Fruit fly (Drosophila melanogaster): ENCODE data around the gene CG32655.

The CG32655 gene

DNA sequence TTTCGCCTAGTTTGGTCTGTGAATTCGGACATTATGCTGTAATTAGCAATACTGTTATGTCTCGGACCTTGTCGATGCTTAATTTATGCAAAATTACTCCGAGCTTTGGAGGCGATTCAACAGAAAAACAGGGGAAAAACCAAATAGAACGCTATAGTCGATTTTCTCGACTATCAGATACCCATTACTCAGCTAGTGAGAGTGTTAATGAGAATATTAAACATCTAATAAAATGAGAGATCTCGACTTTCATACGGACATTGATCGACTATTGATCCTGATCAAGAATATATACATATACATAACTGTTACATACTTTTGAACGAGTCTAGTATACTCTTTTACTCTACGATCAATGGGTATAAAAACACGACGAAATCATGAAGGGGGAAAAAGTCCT lies 13.2 kb upstream of the CG32655 start (continued):
- TF ChIP-seq CG2116 (GFP tag; optimal IDR thresholded peaks at IDR 0.05) (no peak), CG6654 (GFP tag; optimal IDR thresholded peaks at IDR 0.05) (no peak), Hmr (GFP tag; optimal IDR thresholded peaks at IDR 0.05) (peak; percentile 14), CG15479 (GFP tag; optimal IDR thresholded peaks at IDR 0.05) (no peak), CG2199 (GFP tag; IDR thresholded peaks at IDR 0.05) (no peak), CG4328 (GFP tag; optimal IDR thresholded peaks at IDR 0.05) (no peak), Hsf (GFP tag; optimal IDR thresholded peaks at IDR 0.05) (peak; percentile 37), CG11398 (GFP tag; optimal IDR thresholded peaks at IDR 0.05) (no peak), rib (GFP tag; IDR thresholded peaks at IDR 0.05) (no peak), z (GFP tag; IDR thresholded peaks at IDR 0.05) (no peak), psq (GFP tag; optimal IDR thresholded peaks at IDR 0.05) (no peak), CG15696 (tag; optimal IDR thresholded peaks at IDR 0.05) (peak; percentile 40), PHDP (tag; optimal IDR thresholded peaks at IDR 0.05) (peak; percentile 13), CG31388 (GFP tag; optimal IDR thresholded peaks at IDR 0.05) (no peak), Dip3 (GFP tag; optimal IDR thresholded peaks at IDR 0.05) (no peak), lilli (GFP tag; optimal IDR thresholded peaks at IDR 0.05) (peak; percentile 18), stc (GFP tag; IDR thresholded peaks at IDR 0.05) (no peak), tll (GFP tag; optimal IDR thresholded peaks at IDR 0.05) (no peak), gro (GFP tag; optimal IDR thresholded peaks at IDR 0.05) (no peak), lola (GFP tag; optimal IDR thresholded peaks at IDR 0.05) (peak in 1 of 3 experiments; percentile 55), dati (GFP tag; IDR thresholded peaks at IDR 0.05) (no peak), CG10209 (GFP tag; optimal IDR thresholded peaks at IDR 0.05) (peak; percentile 21), Dek (tag; optimal IDR thresholded peaks at IDR 0.05) (no peak), otp (GFP tag; IDR thresholded peaks at IDR 0.05) (no peak), gt (GFP tag; IDR thresholded peaks at IDR 0.05) (no peak), Asciz (GFP tag; optimal IDR thresholded peaks at IDR 0.05) (no peak), Bteb2 (GFP tag; optimal IDR thresholded peaks at IDR 0.05) (no peak), ATbp (GFP tag; optimal IDR thresholded peaks at IDR 0.05) (peak; percentile 12), CG2889 (GFP tag; IDR thresholded peaks at IDR 0.05) (no peak), CG10462 (GFP tag; optimal IDR thresholded peaks at IDR 0.05) (no peak), CG13296 (GFP tag; optimal IDR thresholded peaks at IDR 0.05) (no peak), ftz-f1 (GFP tag; optimal IDR thresholded peaks at IDR 0.05) (no peak), CG1603 (tag; optimal IDR thresholded peaks at IDR 0.05) (peak; percentile 71), insv (GFP tag; optimal IDR thresholded peaks at IDR 0.05) (no peak), ab (GFP tag; optimal IDR thresholded peaks at IDR 0.05) (no peak), croc (GFP tag; conservative IDR thresholded peaks at IDR 0.05) (no peak; the same call in 2 of the 3 replicates), CG14860 (GFP tag; IDR thresholded peaks at IDR 0.05; ENCODE audit: partially characterized antibody) (0 out of 3 replicates have a peak, but pooled peaks have one; percentile 29), dmrt99B (tag; optimal IDR thresholded peaks at IDR 0.05) (peak; percentile 57), CG13123 (GFP tag; optimal IDR thresholded peaks at IDR 0.05) (no peak), CG18619 (GFP tag; optimal IDR thresholded peaks at IDR 0.05) (no peak), CG16863 (GFP tag; optimal IDR thresholded peaks at IDR 0.05) (no peak), CG1024 (GFP tag; IDR thresholded peaks at IDR 0.05) (no peak), ind (GFP tag; optimal IDR thresholded peaks at IDR 0.05) (peak; percentile 20), sug (tag; optimal IDR thresholded peaks at IDR 0.05) (no peak), CG7357 (GFP tag; IDR thresholded peaks at IDR 0.05) (no peak), Trl (optimal IDR thresholded peaks at IDR 0.05) (no peak), Trl (GFP tag; optimal IDR thresholded peaks at IDR 0.05) (peak; percentile 24), Hr78 (GFP tag; optimal IDR thresholded peaks at IDR 0.05) (no peak), org-1 (GFP tag; optimal IDR thresholded peaks at IDR 0.05) (no peak), CG10366 (GFP tag; IDR thresholded peaks at IDR 0.05) (no peak), CG30020 (tag; optimal IDR thresholded peaks at IDR 0.05) (no peak), CG30403 (GFP tag; optimal IDR thresholded peaks at IDR 0.05) (peak; percentile 39)

Data from whole organism, embryonic.